Fruit fly (Drosophila melanogaster) whole organism, prepupa: ENCODE data around the gene Cpr72Ea.

Experiments
- Blimp-1 ChIP-seq: fragments of 200-800 bp; sonication (Bioruptor generic); optimal IDR thresholded peaks from 3 replicates; lab custom pipeline; 2017; ENCODE audit warnings: missing biosample characterization, missing genetic modification characterization, mild to moderate bottlenecking, moderate library complexity, missing genetic modification reagents
- CG10669 ChIP-seq: fragments of 200-800 bp; sonication (Bioruptor generic); optimal IDR thresholded peaks from 3 replicates; lab custom pipeline; 2018; ENCODE audit warnings: missing biosample characterization, mild to moderate bottlenecking, missing genetic modification characterization, moderate library complexity
- CG15336 ChIP-seq: fragments of 200-800 bp; sonication (Bioruptor generic); IDR thresholded peaks from 2 replicates; pipeline ENCODE4 v1.3.6; 2022; ENCODE audit warnings: missing biosample characterization, missing genetic modification characterization
- CG1621 ChIP-seq: fragments of 200-800 bp; sonication (Bioruptor generic); optimal IDR thresholded peaks from 3 replicates; lab custom pipeline; 2018; ENCODE audit warnings: missing biosample characterization, mild to moderate bottlenecking, missing genetic modification characterization
- CG31627 ChIP-seq: fragments of 200-800 bp; sonication (Bioruptor generic); optimal IDR thresholded peaks from 3 replicates; lab custom pipeline; 2016; ENCODE audit warnings: missing biosample characterization, missing genetic modification characterization
- CG34406 ChIP-seq: fragments of 200-800 bp; sonication (Bioruptor generic); optimal IDR thresholded peaks from 3 replicates; lab custom pipeline; 2016; ENCODE audit warnings: missing biosample characterization, missing genetic modification characterization
- CG3919 ChIP-seq: fragments of 200-800 bp; sonication (Bioruptor generic); optimal IDR thresholded peaks from 3 replicates; lab custom pipeline; 2016; ENCODE audit warnings: missing biosample characterization, missing genetic modification characterization
- CG4318 ChIP-seq: fragments of 200-800 bp; sonication (Bioruptor generic); optimal IDR thresholded peaks from 3 replicates; lab custom pipeline; 2017; ENCODE audit warnings: missing biosample characterization, mild to moderate bottlenecking, missing genetic modification characterization
- CG6163 ChIP-seq: fragments of 200-800 bp; sonication (Bioruptor generic); IDR thresholded peaks from 3 replicates; pipeline ENCODE4 v1.3.6; 2022; ENCODE audit warnings: missing biosample characterization, missing genetic modification characterization
- CG6276 ChIP-seq: fragments of 200-800 bp; sonication (Bioruptor generic); optimal IDR thresholded peaks from 2 replicates; lab custom pipeline; 2017; ENCODE audit warnings: missing biosample characterization, mild to moderate bottlenecking, missing genetic modification characterization
- CG6792 ChIP-seq: fragments of 200-800 bp; sonication (Bioruptor generic); optimal IDR thresholded peaks from 3 replicates; lab custom pipeline; 2016; ENCODE audit warnings: missing biosample characterization, missing genetic modification characterization
- CG6808 ChIP-seq: fragments of 200-800 bp; sonication (Bioruptor generic); optimal IDR thresholded peaks from 3 replicates; lab custom pipeline; 2017; ENCODE audit warnings: missing biosample characterization, missing genetic modification characterization, mild to moderate bottlenecking, moderate library complexity, missing genetic modification reagents
- CG8119 ChIP-seq: fragments of 200-800 bp; sonication (Bioruptor generic); IDR thresholded peaks from 3 replicates; pipeline ENCODE4 v1.3.6; 2022; ENCODE audit warnings: missing biosample characterization, missing genetic modification characterization
- CG8319 ChIP-seq: fragments of 200-800 bp; sonication (Bioruptor generic); optimal IDR thresholded peaks from 3 replicates; lab custom pipeline; 2016; ENCODE audit warnings: missing biosample characterization, missing genetic modification characterization
- CG8632 ChIP-seq: fragments of 200-800 bp; sonication (Bioruptor generic); optimal IDR thresholded peaks from 3 replicates; lab custom pipeline; 2016; ENCODE audit warnings: missing biosample characterization, missing genetic modification characterization
- CG9139 ChIP-seq: fragments of 200-800 bp; sonication (Bioruptor generic); optimal IDR thresholded peaks from 3 replicates; lab custom pipeline; 2017; ENCODE audit warnings: missing biosample characterization, mild to moderate bottlenecking, missing genetic modification characterization
- Eip75B ChIP-seq: fragments of 200-800 bp; sonication (Bioruptor generic); optimal IDR thresholded peaks from 3 replicates; lab custom pipeline; 2016; ENCODE audit warnings: missing biosample characterization, missing genetic modification characterization
- Eip78C ChIP-seq: fragments of 200-800 bp; sonication (Bioruptor generic); peaks from one replicate; lab custom pipeline; 2016; ENCODE audit warnings: missing biosample characterization, missing genetic modification characterization
- Eip93F ChIP-seq: fragments of 200-800 bp; sonication (Bioruptor generic); optimal IDR thresholded peaks from 2 replicates; lab custom pipeline; 2016; ENCODE audit warnings: missing biosample characterization, mild to moderate bottlenecking, missing genetic modification characterization
- Ets21C ChIP-seq: fragments of 200-800 bp; sonication (Bioruptor generic); optimal IDR thresholded peaks from 3 replicates; lab custom pipeline; 2016; ENCODE audit warnings: missing biosample characterization, missing genetic modification characterization
- Ets96B ChIP-seq: fragments of 200-800 bp; optimal IDR thresholded peaks from 2 replicates; lab custom pipeline; 2019; ENCODE audit warnings: missing biosample characterization, mild to moderate bottlenecking, missing genetic modification characterization, moderate library complexity
- Gug ChIP-seq: fragments of 200-800 bp; sonication (Bioruptor generic); IDR thresholded peaks from 2 replicates; pipeline ENCODE4 v1.3.6; 2022; ENCODE audit warnings: missing biosample characterization, missing genetic modification characterization
- Hr4 ChIP-seq: fragments of 200-800 bp; sonication (Bioruptor generic); optimal IDR thresholded peaks from 3 replicates; lab custom pipeline; 2016; ENCODE audit warnings: missing biosample characterization, missing genetic modification characterization
- achi ChIP-seq: fragments of 200-800 bp; sonication (Bioruptor generic); optimal IDR thresholded peaks from 3 replicates; lab custom pipeline; 2016; ENCODE audit warnings: missing biosample characterization, missing genetic modification characterization
- cyc ChIP-seq: fragments of 200-800 bp; sonication (Bioruptor generic); optimal IDR thresholded peaks from 3 replicates; lab custom pipeline; 2016; ENCODE audit warnings: missing biosample characterization, missing genetic modification characterization
- dac ChIP-seq: fragments of 200-800 bp; sonication (Bioruptor generic); optimal IDR thresholded peaks from 2 replicates; lab custom pipeline; 2017; ENCODE audit warnings: missing biosample characterization, mild to moderate bottlenecking, missing genetic modification characterization
- dsx ChIP-seq: fragments of 200-800 bp; optimal IDR thresholded peaks from 3 replicates; lab custom pipeline; 2019; ENCODE audit warnings: missing biosample characterization, mild to moderate bottlenecking, missing genetic modification characterization, moderate library complexity; ENCODE audit not compliant: poor library complexity, severe bottlenecking
- eg ChIP-seq: fragments of 200-800 bp; sonication (Bioruptor generic); IDR thresholded peaks from 3 replicates; pipeline ENCODE4 v1.3.6; 2022; ENCODE audit warnings: missing biosample characterization, missing genetic modification characterization
- esn ChIP-seq: fragments of 200-800 bp; sonication (Bioruptor generic); optimal IDR thresholded peaks from 2 replicates; lab custom pipeline; 2016; ENCODE audit warnings: missing biosample characterization, mild to moderate bottlenecking, missing genetic modification characterization, moderate library complexity
- fd59A ChIP-seq: fragments of 200-800 bp; sonication (Bioruptor generic); optimal IDR thresholded peaks from 2 replicates; lab custom pipeline; 2017; ENCODE audit warnings: missing biosample characterization, mild to moderate bottlenecking, missing genetic modification characterization, missing genetic modification reagents
- fd85E ChIP-seq: fragments of 200-800 bp; sonication (Bioruptor generic); optimal IDR thresholded peaks from 3 replicates; lab custom pipeline; 2016; ENCODE audit warnings: missing biosample characterization, missing genetic modification characterization
- fkh ChIP-seq: fragments of 200-800 bp; sonication (Bioruptor generic); optimal IDR thresholded peaks from 3 replicates; lab custom pipeline; 2017; ENCODE audit warnings: missing biosample characterization, mild to moderate bottlenecking, missing genetic modification characterization, moderate library complexity
- salr ChIP-seq, 2 experiments: fragments of 200-800 bp; sonication (Bioruptor generic); optimal IDR thresholded peaks; 3 replicates each; lab custom pipeline; 2016 to 2018; ENCODE audit warnings: missing biosample characterization in 2 of 2, missing genetic modification characterization in 2 of 2, mild to moderate bottlenecking in 1 of 2
- spab ChIP-seq: fragments of 200-800 bp; sonication (Bioruptor generic); optimal IDR thresholded peaks from 2 replicates; lab custom pipeline; 2017; ENCODE audit warnings: missing biosample characterization, mild to moderate bottlenecking, missing genetic modification characterization, missing genetic modification reagents
- ss ChIP-seq, 2 experiments: fragments of 200-800 bp; sonication (Bioruptor generic); optimal IDR thresholded peaks; 2 replicates in 1 of 2; 3 replicates in 1 of 2; lab custom pipeline; 2017 to 2018; ENCODE audit warnings: mild to moderate bottlenecking in 2 of 2, missing biosample characterization in 2 of 2, missing genetic modification characterization in 2 of 2, moderate library complexity in 1 of 2

Cpr72Ea gene

dm6 chr3L:16330740-16331139 is 31.7 kb upstream of the Cpr72Ea start, which contains the start of gene CG33060:
CG33060 (plus strand) TSS chr3L:16331040.
- TF ChIP-seq achi (GFP tag; lab: Kevin White, UChicago): no peak
- no peak for TF ChIP-seq CG3919 (GFP tag; lab: Kevin White, UChicago)
- no peak for TF ChIP-seq ss (GFP tag; optimal IDR thresholded peaks at IDR 0.05; lab: Kevin White, UChicago)
- no peak for TF ChIP-seq CG4318

dm6 chr3L:16331633-16332032 is 30.8 kb upstream of the Cpr72Ea start, which contains the start of gene retinin:
retinin (plus strand) TSS chr3L:16331933.
- no peak for TF ChIP-seq cyc
- TF ChIP-seq CG8632 (GFP tag; lab: Kevin White, UChicago): no peak
- no peak for TF ChIP-seq CG8319 (GFP tag; lab: Kevin White, UChicago)

- TF ChIP-seq Ets96B (no peak), spab (GFP tag; lab: Kevin White, UChicago) (no peak), cyc (no peak), fd85E (GFP tag; lab: Kevin White, UChicago) (no peak), CG6792 (GFP tag; lab: Kevin White, UChicago) (no peak), CG15336 (GFP tag; lab: Robert Waterston, UW) (no peak), Eip93F (GFP tag; lab: Kevin White, UChicago) (no peak)
Observed at dm6 chr3L:16333013-16333412, 29.4 kb upstream of the Cpr72Ea start, which contains the start of gene CG13056. CG13056 (plus strand) TSS chr3L:16333313.

- TF ChIP-seq Eip78C (peak; percentile 41), fkh (GFP tag; lab: Kevin White, UChicago) (no peak), eg (0 out of 3 replicates have a peak, but pooled peaks have one; percentile 32)
- TF ChIP-seq, all 60 proteins: peak for 2
Observed at dm6 chr3L:16334876-16335275, 27.5 kb upstream of the Cpr72Ea start.

- TF ChIP-seq CG10669 (GFP tag; lab: Kevin White, UChicago): no peak
- no peak for TF ChIP-seq CG6276 (GFP tag; lab: Kevin White, UChicago)
- no peak for TF ChIP-seq Gug (GFP tag; lab: Robert Waterston, UW)
- TF ChIP-seq fkh (GFP tag; lab: Kevin White, UChicago): no peak
- no peak for TF ChIP-seq CG9139 (GFP tag; lab: Kevin White, UChicago)
- no peak for TF ChIP-seq CG6163 (GFP tag; lab: Robert Waterston, UW)
- TF ChIP-seq Ets96B: no peak
- no peak for TF ChIP-seq dac (GFP tag; lab: Kevin White, UChicago)
- no peak for TF ChIP-seq fd59A (GFP tag; lab: Kevin White, UChicago)
- no peak for TF ChIP-seq CG1621 (tag; lab: Kevin White, UChicago)
- TF ChIP-seq CG6808 (GFP tag; lab: Kevin White, UChicago): no peak
- TF ChIP-seq CG8119 (GFP tag; lab: Robert Waterston, UW): no peak
Observed at dm6 chr3L:16337739-16338138, 24.7 kb upstream of the Cpr72Ea start.

dm6 chr3L:16338703-16339102 is 23.7 kb upstream of the Cpr72Ea start, which contains the start of gene CG4998:
CG4998 (plus strand) TSS chr3L:16339003.
- TF ChIP-seq dsx (GFP tag; lab: Kevin White, UChicago) (no peak), Blimp-1 (GFP tag; lab: Kevin White, UChicago) (peak; percentile 75)

dm6 chr3L:16339463-16339862 is 22.9 kb upstream of the Cpr72Ea start:
- TF ChIP-seq CG31627 (GFP tag; lab: Kevin White, UChicago): no peak
- peak; percentile 9 for TF ChIP-seq CG34406 (GFP tag; lab: Kevin White, UChicago)
- TF ChIP-seq CG6808 (GFP tag; lab: Kevin White, UChicago): no peak
- no peak for TF ChIP-seq Blimp-1 (GFP tag; lab: Kevin White, UChicago)
- no peak for TF ChIP-seq achi (GFP tag; lab: Kevin White, UChicago)
- TF ChIP-seq CG4318: peak; percentile 28
- TF ChIP-seq CG8119 (GFP tag; lab: Robert Waterston, UW): peak; percentile 74
- no peak for TF ChIP-seq Ets21C
- peak; percentile 34; the same call in 1 of the 3 replicates for TF ChIP-seq CG6163 (GFP tag; lab: Robert Waterston, UW)
- TF ChIP-seq Hr4 (GFP tag; lab: Kevin White, UChicago): peak; percentile 64
- peak; percentile 31; the same call in 1 of the 3 replicates for TF ChIP-seq eg
- peak in 1 of 2 experiments; percentile 15 for TF ChIP-seq salr (GFP tag; optimal IDR thresholded peaks at IDR 0.05; lab: Kevin White, UChicago)
- TF ChIP-seq Eip75B (GFP tag; lab: Kevin White, UChicago): no peak
- peak; percentile 81 for TF ChIP-seq Eip78C
- TF ChIP-seq esn (GFP tag; lab: Kevin White, UChicago): no peak
- peak; percentile 69 for TF ChIP-seq CG15336 (GFP tag; lab: Robert Waterston, UW)
